Fruit fly (Drosophila melanogaster) whole organism: ENCODE results near the gene CG14718.

Experiments used
- CG8478 ChIP-seq: fragments of >200 bp; optimal IDR thresholded peaks from 2 replicates; lab custom pipeline; 2018; ENCODE audit warnings: inconsistent platforms
- Dll ChIP-seq: fragments of >200 bp; optimal IDR thresholded peaks from 2 replicates; lab custom pipeline; 2017
- usp ChIP-seq: fragments of >200 bp; optimal IDR thresholded peaks from 2 replicates; lab custom pipeline; 2017; ENCODE audit warnings: missing biosample characterization, missing genetic modification characterization, mixed read lengths

DNA sequence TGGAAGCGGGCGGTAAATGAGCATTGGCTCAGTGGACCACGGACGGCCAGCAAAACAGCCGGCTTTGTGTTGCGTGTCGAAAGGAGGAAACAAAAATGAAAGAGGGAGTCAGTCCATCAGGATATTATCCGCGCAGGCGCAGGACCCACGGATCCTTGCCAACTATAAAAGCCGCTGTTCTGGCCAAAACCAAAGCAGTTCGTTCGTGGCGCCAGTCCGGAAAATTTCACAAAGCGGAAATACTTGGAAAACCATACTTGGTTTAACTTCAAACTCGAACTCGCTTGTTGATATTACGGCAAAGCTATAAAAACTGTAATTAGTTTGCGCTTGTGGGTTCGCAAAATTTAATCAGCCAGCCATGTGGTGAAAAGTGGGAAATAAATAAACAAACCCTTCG lies 21.2 kb downstream of the CG14718 start, which contains the start of gene CG12594:
- no peak for TF ChIP-seq CG8478
- no peak for TF ChIP-seq usp (GFP tag; lab: Kevin White, UChicago)
- TF ChIP-seq Dll (lab: Kevin White, UChicago) = no peak
